Worm (Caenorhabditis elegans) whole organism, young adult: ENCODE results near the gene sra-8.
A peak's percentile ranks its signal among the peaks of the same experiment; 100 is the strongest.

Source experiments
- F49E8.2 ChIP-seq: sonication (generic microtip); optimal IDR thresholded peaks from 3 replicates; lab custom pipeline; 2017; ENCODE audit warnings: missing genetic modification characterization, mild to moderate bottlenecking, missing compliant biosample characterization, antibody characterized with exemption, moderate library complexity; ENCODE audit not compliant: insufficient read depth
- K11D2.4 ChIP-seq: fragments of 200-800 bp; sonication (Bioruptor generic); IDR thresholded peaks from 2 replicates; pipeline ENCODE4 v1.3.6; 2022; ENCODE audit warnings: missing genetic modification reagents, missing genetic modification characterization, missing compliant biosample characterization
- Y53F4B.3 ChIP-seq: fragments of 200-800 bp; sonication (Bioruptor generic); IDR thresholded peaks from 2 replicates; pipeline ENCODE4 v1.3.6; 2022; ENCODE audit warnings: missing genetic modification reagents, missing genetic modification characterization, missing compliant biosample characterization
- akir-1 ChIP-seq: fragments of 200-800 bp; sonication (Bioruptor generic); optimal IDR thresholded peaks from 2 replicates; lab custom pipeline; 2018; ENCODE audit warnings: mild to moderate bottlenecking, missing genetic modification characterization, moderate library complexity, missing compliant biosample characterization
- aptf-2 ChIP-seq: fragments of 200-800 bp; sonication (Bioruptor generic); conservative IDR thresholded peaks from 2 replicates; pipeline ENCODE4 v1.3.6; 2022; ENCODE audit warnings: missing genetic modification reagents, missing genetic modification characterization, missing compliant biosample characterization
- atf-7 ChIP-seq: sonication (generic microtip); optimal IDR thresholded peaks from 2 replicates; lab custom pipeline; 2017; ENCODE audit warnings: mild to moderate bottlenecking, missing genetic modification characterization, missing compliant biosample characterization
- bed-1 ChIP-seq: fragments of 200-800 bp; sonication (Bioruptor generic); IDR thresholded peaks from 2 replicates; pipeline ENCODE4 v1.3.6; 2022; ENCODE audit warnings: missing genetic modification reagents, missing genetic modification characterization, missing compliant biosample characterization
- bed-2 ChIP-seq: fragments of 200-800 bp; sonication (Bioruptor generic); IDR thresholded peaks from 2 replicates; pipeline ENCODE4 v1.3.6; 2022; ENCODE audit warnings: missing genetic modification reagents, missing genetic modification characterization, missing compliant biosample characterization
- ceh-100 ChIP-seq: fragments of 200-800 bp; sonication (Bioruptor generic); IDR thresholded peaks from 2 replicates; pipeline ENCODE4 v1.3.6; 2022; ENCODE audit warnings: missing genetic modification reagents, missing genetic modification characterization, missing compliant biosample characterization
- dox-1 ChIP-seq: fragments of 200-800 bp; sonication (Bioruptor generic); IDR thresholded peaks from 2 replicates; pipeline ENCODE4 v1.3.6; 2022; ENCODE audit warnings: missing genetic modification reagents, missing genetic modification characterization, missing compliant biosample characterization
- dpl-1 ChIP-seq: fragments of 150-350 bp; optimal IDR thresholded peaks from 2 replicates; lab custom pipeline; 2014; ENCODE audit warnings: missing biosample characterization, missing genetic modification reagents, missing genetic modification characterization
- egl-18 ChIP-seq: fragments of 200-800 bp; sonication (Bioruptor generic); IDR thresholded peaks from 2 replicates; pipeline ENCODE4 v1.3.6; 2022; ENCODE audit warnings: missing genetic modification reagents, missing genetic modification characterization, missing compliant biosample characterization
- ets-4 ChIP-seq: fragments of 200-800 bp; sonication (Bioruptor generic); optimal IDR thresholded peaks from 2 replicates; lab custom pipeline; 2018; ENCODE audit warnings: mild to moderate bottlenecking, missing genetic modification characterization, missing compliant biosample characterization
- fkh-3 ChIP-seq: sonication (generic microtip); optimal IDR thresholded peaks from 2 replicates; lab custom pipeline; 2016; ENCODE audit warnings: mild to moderate bottlenecking, missing genetic modification characterization, missing compliant biosample characterization
- hmg-1.2 ChIP-seq: fragments of 200-800 bp; sonication (Bioruptor generic); IDR thresholded peaks from 2 replicates; pipeline ENCODE4 v1.3.6; 2022; ENCODE audit warnings: missing genetic modification reagents, missing genetic modification characterization, missing compliant biosample characterization
- lin-26 ChIP-seq: fragments of 200-800 bp; sonication (Bioruptor generic); IDR thresholded peaks from 2 replicates; pipeline ENCODE4 v1.3.6; 2022; ENCODE audit warnings: missing genetic modification reagents, missing genetic modification characterization, missing compliant biosample characterization
- lin-40 ChIP-seq: sonication (generic microtip); optimal IDR thresholded peaks from 2 replicates; lab custom pipeline; 2016; ENCODE audit warnings: missing genetic modification characterization, mild to moderate bottlenecking, missing compliant biosample characterization, missing genotype, missing genetic modification reagents
- lin-54 ChIP-seq: fragments of 200-800 bp; sonication (Bioruptor generic); optimal IDR thresholded peaks from 2 replicates; lab custom pipeline; 2018; ENCODE audit warnings: mild to moderate bottlenecking, missing genetic modification characterization, missing compliant biosample characterization
- lsl-1 ChIP-seq: fragments of 200-800 bp; sonication (Bioruptor generic); optimal IDR thresholded peaks from 2 replicates; lab custom pipeline; 2018; ENCODE audit warnings: mild to moderate bottlenecking, missing genetic modification characterization, moderate library complexity, missing compliant biosample characterization
- nfya-1 ChIP-seq: sonication (generic microtip); optimal IDR thresholded peaks from 2 replicates; lab custom pipeline; 2017; ENCODE audit warnings: antibody characterized with exemption, missing compliant biosample characterization, missing genetic modification characterization, borderline replicate concordance; ENCODE audit not compliant: insufficient read depth
- nfya-2 ChIP-seq: fragments of 200-800 bp; sonication (Bioruptor generic); IDR thresholded peaks from 2 replicates; pipeline ENCODE4 v1.3.6; 2022; ENCODE audit warnings: missing genetic modification reagents, missing genetic modification characterization, missing compliant biosample characterization
- nhr-179 ChIP-seq: sonication (generic microtip); optimal IDR thresholded peaks from 2 replicates; lab custom pipeline; 2016; ENCODE audit warnings: mild to moderate bottlenecking, missing genetic modification characterization, missing compliant biosample characterization
- pha-4 ChIP-seq: fragments of 150-350 bp; sonication (generic microtip); optimal IDR thresholded peaks from 2 replicates; lab custom pipeline; 2014; ENCODE audit warnings: missing biosample characterization, missing genetic modification reagents, missing genetic modification characterization
- rcor-1 ChIP-seq: fragments of 200-800 bp; sonication (Bioruptor generic); IDR thresholded peaks from 2 replicates; pipeline ENCODE4 v1.3.6; 2022; ENCODE audit warnings: missing genetic modification reagents, missing genetic modification characterization, missing compliant biosample characterization
- snpc-3.4 ChIP-seq: sonication (generic microtip); optimal IDR thresholded peaks from 2 replicates; lab custom pipeline; 2017; ENCODE audit warnings: missing genetic modification characterization, mild to moderate bottlenecking, missing compliant biosample characterization, antibody characterized with exemption, moderate library complexity, missing genotype, missing genetic modification reagents
- somi-1 ChIP-seq: fragments of 200-800 bp; sonication (Bioruptor generic); optimal IDR thresholded peaks from 2 replicates; lab custom pipeline; 2018; ENCODE audit warnings: mild to moderate bottlenecking, missing genetic modification characterization, missing compliant biosample characterization
- ztf-25 ChIP-seq: fragments of 200-800 bp; sonication (Bioruptor generic); IDR thresholded peaks from 2 replicates; pipeline ENCODE4 v1.3.6; 2022; ENCODE audit warnings: missing genetic modification reagents, missing genetic modification characterization, missing compliant biosample characterization
- ztf-26 ChIP-seq: sonication (generic microtip); optimal IDR thresholded peaks from 2 replicates; lab custom pipeline; 2017; ENCODE audit warnings: missing genetic modification characterization, missing compliant biosample characterization
- ztf-6 ChIP-seq: fragments of 200-800 bp; sonication (Bioruptor generic); IDR thresholded peaks from 2 replicates; pipeline ENCODE4 v1.3.6; 2022; ENCODE audit warnings: missing genetic modification reagents, missing genetic modification characterization, missing compliant biosample characterization

sra-8 gene

DNA sequence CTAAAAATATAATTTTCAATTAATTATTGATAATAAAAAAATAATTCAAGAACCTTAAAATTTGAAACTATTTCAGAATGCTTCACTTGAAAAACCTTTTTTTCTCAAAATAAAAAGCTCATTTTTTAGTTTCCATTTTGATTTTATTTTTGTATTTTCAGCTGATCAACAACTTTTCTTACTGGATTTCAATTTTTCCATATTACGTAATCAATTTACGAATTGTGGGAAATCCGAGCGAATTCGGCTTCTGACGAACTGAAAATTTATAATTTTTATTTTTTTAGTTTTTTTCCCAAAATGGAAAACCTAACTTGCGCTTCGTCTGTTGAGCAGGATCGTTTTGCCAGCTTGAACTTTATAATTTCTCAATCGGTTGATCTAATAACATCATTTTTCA lies at the start of gene sra-8:
Gene sra-8, plus strand, starts transcription at position 301 of the 400 bp plus-strand sequence.
- TF ChIP-seq F49E8.2 (tag; lab: Kevin White, UChicago) (no peak), lsl-1 (GFP tag; lab: Kevin White, UChicago) (no peak), snpc-3.4 (tag; lab: Kevin White, UChicago) (no peak), nfya-2 (GFP tag; lab: Robert Waterston, UW) (no peak), atf-7 (tag; lab: Kevin White, UChicago) (no peak), Y53F4B.3 (no peak), bed-1 (GFP tag; lab: Robert Waterston, UW) (no peak), dpl-1 (no peak), aptf-2 (no peak)

DNA sequence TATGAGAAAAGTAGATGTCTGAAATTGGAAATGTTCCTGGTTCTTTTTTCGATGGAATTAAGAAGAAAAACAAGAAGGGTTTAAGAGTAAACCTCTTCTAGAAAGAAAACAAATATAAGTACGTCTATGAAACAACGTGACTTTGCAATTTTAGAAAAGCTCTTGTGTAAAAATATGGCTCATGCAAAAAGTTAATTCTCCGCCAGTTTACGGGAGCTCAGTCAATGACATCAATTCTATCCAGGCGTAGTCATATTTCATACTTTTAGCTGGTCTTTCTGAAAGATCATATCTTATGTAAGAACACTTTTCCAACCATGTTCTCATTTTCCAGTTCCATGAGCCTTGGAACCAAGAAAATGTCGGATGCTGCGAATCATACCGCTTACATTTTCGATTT lies 47.6 kb upstream of the sra-8 start:
- TF ChIP-seq dox-1 (GFP tag; lab: Robert Waterston, UW) (no peak), ztf-6 (GFP tag; lab: Robert Waterston, UW) (no peak), nfya-1 (no peak), ztf-26 (tag; lab: Kevin White, UChicago) (no peak), ceh-100 (GFP tag; lab: Robert Waterston, UW) (no peak), lin-26 (no peak), pha-4 (tag; lab: Kevin White, UChicago) (no peak), lin-54 (GFP tag; lab: Kevin White, UChicago) (no peak)
- TF ChIP-seq, all 124 proteins: peak for 0

DNA sequence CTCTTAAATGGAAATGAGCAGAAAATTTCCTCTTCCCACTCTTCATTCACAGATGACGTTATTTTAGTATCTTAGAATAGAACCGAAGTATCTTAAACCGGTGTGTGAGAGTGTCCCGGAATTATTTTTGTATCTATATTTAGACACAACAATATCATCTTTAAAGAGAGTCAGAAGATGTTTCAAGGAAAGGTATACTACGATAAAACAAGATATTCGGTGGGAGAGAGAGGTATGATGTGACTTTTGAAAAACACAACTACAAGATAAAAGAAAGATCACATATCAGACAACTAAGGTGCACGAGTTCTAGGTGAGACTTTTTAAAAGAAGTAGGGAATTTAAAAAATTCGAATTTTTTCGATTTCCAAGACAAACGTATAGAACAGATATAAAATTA lies 46.9 kb upstream of the sra-8 start:
- TF ChIP-seq egl-18 (GFP tag; lab: Robert Waterston, UW) (no peak), ztf-25 (GFP tag; lab: Robert Waterston, UW) (no peak), hmg-1.2 (GFP tag; lab: Robert Waterston, UW) (no peak), akir-1 (no peak), fkh-3 (tag; lab: Kevin White, UChicago) (no peak), nhr-179 (tag; lab: Kevin White, UChicago) (no peak), ets-4 (GFP tag; lab: Kevin White, UChicago) (no peak)

DNA sequence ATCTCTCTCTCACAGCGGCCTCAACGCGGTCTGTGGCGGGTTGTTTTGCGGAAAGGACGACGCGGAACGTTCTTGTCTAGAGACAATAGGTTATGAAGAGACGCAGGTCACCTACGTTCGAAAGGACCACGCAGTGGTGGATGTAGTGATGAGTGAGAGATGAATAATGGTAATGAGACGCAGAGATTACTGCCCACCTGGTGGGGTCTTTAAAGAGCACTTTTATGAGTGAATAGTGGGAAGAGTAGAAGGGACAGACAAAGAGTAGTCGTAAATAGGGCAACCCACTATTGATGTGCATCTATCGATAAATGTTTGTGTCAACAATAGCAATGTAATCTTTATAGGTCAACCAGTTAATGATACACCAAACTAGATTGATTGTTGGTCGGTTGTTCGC lies 46.5 kb upstream of the sra-8 start:
- 0 out of 2 replicates have a peak, but pooled peaks have one; percentile 6 for TF ChIP-seq bed-2
- 0 out of 2 replicates have a peak, but pooled peaks have one; percentile 39 for TF ChIP-seq lin-26
- no peak for TF ChIP-seq rcor-1 (GFP tag; lab: Robert Waterston, UW)
- TF ChIP-seq hmg-1.2 (GFP tag; lab: Robert Waterston, UW), result peak; percentile 89

DNA sequence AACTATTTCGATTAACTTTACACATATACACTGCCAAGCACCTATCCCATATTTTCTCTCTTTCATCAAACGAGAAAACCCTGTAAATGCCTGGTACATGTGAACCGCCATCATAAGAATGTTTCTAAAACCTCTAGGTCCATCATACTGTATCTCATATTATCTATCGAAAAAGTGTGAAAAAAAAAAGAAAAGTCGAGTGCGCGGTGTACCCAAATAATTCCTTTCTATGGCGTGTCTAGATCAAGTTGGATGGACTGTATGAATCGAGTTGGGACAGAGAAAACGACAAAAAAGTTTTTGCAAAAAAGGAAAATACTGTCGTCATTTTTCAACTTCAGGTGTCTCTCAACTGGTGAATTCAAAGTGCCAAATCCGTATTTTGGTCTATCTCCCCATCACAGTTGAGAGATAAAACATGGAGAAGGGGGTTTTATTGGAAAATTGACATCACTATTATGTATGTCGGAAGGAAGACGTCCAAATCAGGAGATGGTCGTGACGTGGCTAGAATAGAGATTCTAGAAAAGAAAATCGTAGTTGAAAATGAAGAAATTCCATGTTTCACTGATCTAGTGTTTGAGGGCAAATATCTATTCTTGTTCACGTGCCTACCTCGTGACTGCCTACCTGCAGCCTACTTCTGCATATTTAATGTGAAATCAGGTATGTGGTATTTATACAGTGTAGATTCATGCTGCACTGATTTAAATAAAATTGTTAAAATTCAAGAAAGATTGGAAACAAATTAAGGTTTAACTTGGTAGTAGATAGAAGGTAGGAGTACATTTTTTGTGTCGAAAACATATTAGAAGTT lies 44.1 kb upstream of the sra-8 start:
- TF ChIP-seq K11D2.4 (GFP tag; lab: Robert Waterston, UW) (0 out of 2 replicates have a peak, but pooled peaks have one; percentile 33), somi-1 (GFP tag; lab: Kevin White, UChicago) (peak; percentile 43), lin-40 (tag; lab: Kevin White, UChicago) (peak; percentile 47), snpc-3.4 (tag; lab: Kevin White, UChicago) (no peak)
- TF ChIP-seq, all 124 proteins: peak for 3
